Fruit fly (Drosophila melanogaster): ENCODE results near the gene CG5157.

dm6 chr3L:16155547-16155946 is 17.9 kb upstream of the CG5157 start:
- TF ChIP-seq CG7101 (tag; optimal IDR thresholded peaks at IDR 0.05), result no peak
- TF ChIP-seq kay (GFP tag; ENCODE audit: borderline replicate concordance), result no peak
- TF ChIP-seq CG7045 (GFP tag; optimal IDR thresholded peaks at IDR 0.05), result no peak
- TF ChIP-seq CG5204 (GFP tag; optimal IDR thresholded peaks at IDR 0.05), result no peak
- TF ChIP-seq CG12768 (GFP tag; optimal IDR thresholded peaks at IDR 0.05), result no peak
- TF ChIP-seq Hr96 (GFP tag; optimal IDR thresholded peaks at IDR 0.05), result no peak
- no peak for TF ChIP-seq CG11617 (GFP tag; optimal IDR thresholded peaks at IDR 0.05)
- no peak for TF ChIP-seq toe (GFP tag; optimal IDR thresholded peaks at IDR 0.05)
- TF ChIP-seq ovo (GFP tag; optimal IDR thresholded peaks at IDR 0.05), result no peak
